Worm (Caenorhabditis elegans) whole organism, L4/young adult: ENCODE measurements around the gene tag-335.

ENCODE experiments used
- W03F9.2 ChIP-seq: fragments of 150-350 bp; optimal IDR thresholded peaks from 2 replicates; lab custom pipeline; 2014; ENCODE audit warnings: missing biosample characterization, missing genetic modification characterization
- dao-5 ChIP-seq: sonication (generic microtip); optimal IDR thresholded peaks from 2 replicates; lab custom pipeline; 2016; ENCODE audit warnings: missing genotype, missing genetic modification characterization, moderate library complexity, missing compliant biosample characterization
- him-1 ChIP-seq: sonication (generic microtip); optimal IDR thresholded peaks from 2 replicates; lab custom pipeline; 2016; ENCODE audit warnings: missing genotype, missing genetic modification reagents, missing genetic modification characterization, missing compliant biosample characterization

- no peak for TF ChIP-seq W03F9.2 (tag; lab: Kevin White, UChicago)
- no peak for TF ChIP-seq dao-5 (tag; lab: Kevin White, UChicago)
- no peak for TF ChIP-seq him-1 (tag; lab: Kevin White, UChicago)
Observed at ce11 chrIV:12252579-12252978, 25.8 kb downstream of the tag-335 start, which contains the start of gene dnj-26.
